Fruit fly (Drosophila melanogaster) whole organism, embryonic: ENCODE measurements around the gene CG15927.
A peak's percentile ranks its signal among the peaks of the same experiment; 100 is the strongest.

Experiments used
- ATbp ChIP-seq: fragments of 200-800 bp; sonication (Bioruptor generic); optimal IDR thresholded peaks from 2 replicates; lab custom pipeline; 2017; ENCODE audit warnings: missing biosample characterization, mild to moderate bottlenecking, missing genetic modification characterization, missing genetic modification reagents
- BEAF-32 ChIP-seq: fragments of 200-800 bp; sonication (Bioruptor generic); optimal IDR thresholded peaks from 3 replicates; lab custom pipeline; 2017; ENCODE audit warnings: missing biosample characterization, missing genetic modification characterization, mild to moderate bottlenecking, moderate library complexity, missing genetic modification reagents
- CG10959 ChIP-seq: fragments of 200-800 bp; sonication (Bioruptor generic); IDR thresholded peaks from 2 replicates; pipeline ENCODE4 v1.3.6; 2022; ENCODE audit warnings: missing biosample characterization, missing genetic modification characterization
- CG13296 ChIP-seq: fragments of 200-800 bp; sonication (Bioruptor generic); optimal IDR thresholded peaks from 3 replicates; lab custom pipeline; 2018; ENCODE audit warnings: missing biosample characterization, mild to moderate bottlenecking, missing genetic modification characterization
- CG14050 ChIP-seq: fragments of 200-800 bp; sonication (Bioruptor generic); IDR thresholded peaks from 3 replicates; pipeline ENCODE4 v1.3.6; 2022; ENCODE audit warnings: missing biosample characterization, missing genetic modification characterization
- CG14710 ChIP-seq: fragments of 200-800 bp; sonication (Bioruptor generic); optimal IDR thresholded peaks from 3 replicates; lab custom pipeline; 2019; ENCODE audit warnings: missing biosample characterization, mild to moderate bottlenecking, missing genetic modification characterization, moderate library complexity
- CG16779 ChIP-seq: fragments of 200-800 bp; sonication (Bioruptor generic); IDR thresholded peaks from 2 replicates; pipeline ENCODE4 v1.3.6; 2022; ENCODE audit warnings: missing biosample characterization, missing genetic modification characterization
- CG17186 ChIP-seq: fragments of 200-800 bp; sonication (Bioruptor generic); optimal IDR thresholded peaks from 3 replicates; lab custom pipeline; 2017; ENCODE audit warnings: missing biosample characterization, missing genetic modification reagents, missing genetic modification characterization
- CG17328 ChIP-seq: fragments of 200-800 bp; sonication (Bioruptor generic); IDR thresholded peaks from 2 replicates; pipeline ENCODE4 v1.3.6; 2022; ENCODE audit warnings: missing biosample characterization, missing genetic modification characterization
- CG17359 ChIP-seq: fragments of 200-800 bp; sonication (Bioruptor generic); optimal IDR thresholded peaks from 3 replicates; lab custom pipeline; 2018; ENCODE audit warnings: missing biosample characterization, mild to moderate bottlenecking, missing genetic modification characterization, moderate library complexity
- CG17361 ChIP-seq: fragments of 200-800 bp; sonication (Bioruptor generic); IDR thresholded peaks from 3 replicates; pipeline ENCODE4 v1.3.6; 2022; ENCODE audit warnings: missing biosample characterization, missing genetic modification characterization
- CG18011 ChIP-seq: fragments of 200-800 bp; sonication (Bioruptor generic); optimal IDR thresholded peaks from 2 replicates; lab custom pipeline; 2017; ENCODE audit warnings: missing biosample characterization, missing genetic modification characterization, mild to moderate bottlenecking, moderate library complexity, missing genotype
- CG32532 ChIP-seq: fragments of 200-800 bp; sonication (Bioruptor generic); IDR thresholded peaks from 2 replicates; pipeline ENCODE4 v1.3.6; 2022; ENCODE audit warnings: missing biosample characterization, missing genetic modification characterization
- CG3281 ChIP-seq: fragments of 200-800 bp; sonication (Bioruptor generic); optimal IDR thresholded peaks from 3 replicates; lab custom pipeline; 2017; ENCODE audit warnings: missing biosample characterization, mild to moderate bottlenecking, missing genetic modification characterization
- CG33557 ChIP-seq: fragments of 200-800 bp; sonication (Bioruptor generic); optimal IDR thresholded peaks from 2 replicates; lab custom pipeline; 2019; ENCODE audit warnings: missing biosample characterization, mild to moderate bottlenecking, missing genetic modification characterization, moderate library complexity
- CG4328 ChIP-seq: fragments of 200-800 bp; sonication (Bioruptor generic); optimal IDR thresholded peaks from 3 replicates; lab custom pipeline; 2017; ENCODE audit warnings: missing biosample characterization, missing genetic modification reagents, missing genetic modification characterization
- CG4854 ChIP-seq: fragments of 200-800 bp; sonication (Bioruptor generic); optimal IDR thresholded peaks from 2 replicates; lab custom pipeline; 2016; ENCODE audit warnings: missing biosample characterization, missing genetic modification characterization, inconsistent platforms
- CG6175 ChIP-seq: fragments of 200-800 bp; sonication (Bioruptor generic); IDR thresholded peaks from 3 replicates; pipeline ENCODE4 v1.3.6; 2022; ENCODE audit warnings: missing biosample characterization, missing genetic modification characterization
- CG7357 ChIP-seq: fragments of 200-800 bp; sonication (Bioruptor generic); IDR thresholded peaks from 3 replicates; pipeline ENCODE4 v1.3.6; 2022; ENCODE audit warnings: missing biosample characterization, missing genetic modification characterization
- CG7786 ChIP-seq: fragments of 200-800 bp; sonication (Bioruptor generic); optimal IDR thresholded peaks from 2 replicates; lab custom pipeline; 2016; ENCODE audit warnings: missing biosample characterization, missing genetic modification characterization
- CG9727 ChIP-seq: fragments of 200-800 bp; sonication (Bioruptor generic); optimal IDR thresholded peaks from 3 replicates; lab custom pipeline; 2017; ENCODE audit warnings: missing biosample characterization, mild to moderate bottlenecking, missing genetic modification characterization
- CHES-1-like ChIP-seq: fragments of 200-800 bp; sonication (Bioruptor generic); optimal IDR thresholded peaks from 2 replicates; lab custom pipeline; 2016; ENCODE audit warnings: missing biosample characterization, missing genetic modification characterization
- Chrac-16 ChIP-seq: fragments of 200-800 bp; sonication (Bioruptor generic); optimal IDR thresholded peaks from 3 replicates; lab custom pipeline; 2016; ENCODE audit warnings: missing biosample characterization, missing genetic modification characterization
- Dad ChIP-seq: fragments of 200-800 bp; sonication (Bioruptor generic); optimal IDR thresholded peaks from 3 replicates; lab custom pipeline; 2016; ENCODE audit warnings: missing biosample characterization, missing genetic modification characterization
- Dbx ChIP-seq: fragments of 200-800 bp; sonication (Bioruptor generic); IDR thresholded peaks from 3 replicates; pipeline ENCODE4 v1.3.6; 2022; ENCODE audit warnings: missing biosample characterization, missing genetic modification characterization
- Dref ChIP-seq: fragments of 200-800 bp; sonication (Bioruptor generic); IDR thresholded peaks from 2 replicates; pipeline ENCODE4 v1.3.6; 2022; ENCODE audit warnings: missing biosample characterization, missing genetic modification characterization
- Ets97D ChIP-seq: fragments of 200-800 bp; sonication (Bioruptor generic); optimal IDR thresholded peaks from 3 replicates; lab custom pipeline; 2016; ENCODE audit warnings: missing biosample characterization, missing genetic modification characterization
- Hr51 ChIP-seq, 2 experiments: fragments of 200-800 bp; sonication (Bioruptor generic); optimal IDR thresholded peaks; 2 replicates in 1 of 2; 3 replicates in 1 of 2; lab custom pipeline; 2016 to 2018; ENCODE audit warnings: missing biosample characterization in 2 of 2, missing genetic modification characterization in 2 of 2, mild to moderate bottlenecking in 1 of 2, moderate library complexity in 1 of 2
- Kr ChIP-seq: fragments of 200-800 bp; sonication (Bioruptor generic); optimal IDR thresholded peaks from 2 replicates; lab custom pipeline; 2017; ENCODE audit warnings: missing biosample characterization, mild to moderate bottlenecking, missing genetic modification characterization
- Oaz ChIP-seq: fragments of 200-800 bp; sonication (Bioruptor generic); IDR thresholded peaks from 2 replicates; pipeline ENCODE4 v1.3.6; 2022; ENCODE audit warnings: missing biosample characterization, missing genetic modification characterization
- Pdp1 ChIP-seq, 2 experiments: fragments of 200-800 bp; sonication (Bioruptor generic); optimal IDR thresholded peaks; 3 replicates each; lab custom pipeline; 2016; ENCODE audit warnings: missing biosample characterization in 2 of 2, missing genetic modification characterization in 2 of 2, mild to moderate bottlenecking in 1 of 2, moderate library complexity in 1 of 2
- Usf ChIP-seq: fragments of 200-800 bp; sonication (Bioruptor generic); optimal IDR thresholded peaks from 2 replicates; lab custom pipeline; 2017; ENCODE audit warnings: missing genotype, missing biosample characterization, missing genetic modification characterization
- Xrp1 ChIP-seq: fragments of 200-800 bp; sonication (Bioruptor generic); IDR thresholded peaks from 2 replicates; pipeline ENCODE4 v1.3.6; 2022; ENCODE audit warnings: missing biosample characterization, missing genetic modification characterization
- al ChIP-seq: fragments of 200-800 bp; sonication (Bioruptor generic); IDR thresholded peaks from 2 replicates; pipeline ENCODE4 v1.3.6; 2022; ENCODE audit warnings: missing biosample characterization, missing genetic modification characterization
- amos ChIP-seq: fragments of 200-800 bp; sonication (Bioruptor generic); IDR thresholded peaks from 2 replicates; pipeline ENCODE4 v1.3.6; 2022; ENCODE audit warnings: missing biosample characterization, missing genetic modification characterization; ENCODE audit not compliant: partially characterized antibody
- br ChIP-seq: fragments of >200 bp; optimal IDR thresholded peaks from 2 replicates; lab custom pipeline; 2017
- dan ChIP-seq: fragments of 200-800 bp; sonication (Bioruptor generic); IDR thresholded peaks from 2 replicates; pipeline ENCODE4 v1.3.6; 2022; ENCODE audit warnings: missing biosample characterization, missing genetic modification characterization
- fru ChIP-seq: fragments of >200 bp; optimal IDR thresholded peaks from 2 replicates; lab custom pipeline; 2017
- gce ChIP-seq: fragments of 200-800 bp; sonication (Bioruptor generic); IDR thresholded peaks from 3 replicates; pipeline ENCODE4 v1.3.6; 2022; ENCODE audit warnings: missing biosample characterization, missing genetic modification characterization
- her ChIP-seq: fragments of 200-800 bp; sonication (Bioruptor generic); optimal IDR thresholded peaks from 2 replicates; lab custom pipeline; 2016; ENCODE audit warnings: missing biosample characterization, missing genetic modification characterization
- kah ChIP-seq: fragments of 200-800 bp; sonication (Bioruptor generic); optimal IDR thresholded peaks from 2 replicates; lab custom pipeline; 2018; ENCODE audit warnings: missing biosample characterization, mild to moderate bottlenecking, missing genetic modification characterization
- nom ChIP-seq: fragments of 200-800 bp; sonication (Bioruptor generic); optimal IDR thresholded peaks from 2 replicates; lab custom pipeline; 2017; ENCODE audit warnings: missing biosample characterization, missing genetic modification characterization, mild to moderate bottlenecking, moderate library complexity, missing genetic modification reagents
- pan ChIP-seq, 4 experiments: fragments of >200 bp in 3 of 4; fragments of 200-800 bp in 1 of 4; sonication (Bioruptor generic) in 1 of 4; optimal IDR thresholded peaks in 3 of 4; IDR thresholded peaks in 1 of 4; 2 replicates each; pipeline versions ENCODE4 v1.3.6 to Lab custom; 2017 to 2022; ENCODE audit warnings: missing biosample characterization in 2 of 4, missing genetic modification characterization in 2 of 4, mixed read lengths in 1 of 4
- pfk ChIP-seq: fragments of 200-800 bp; sonication (Bioruptor generic); optimal IDR thresholded peaks from 2 replicates; lab custom pipeline; 2018; ENCODE audit warnings: missing biosample characterization, mild to moderate bottlenecking, missing genetic modification characterization, moderate library complexity
- pnt ChIP-seq: fragments of 200-800 bp; sonication (Bioruptor generic); optimal IDR thresholded peaks from 3 replicates; lab custom pipeline; 2016; ENCODE audit warnings: missing biosample characterization, missing genetic modification characterization
- scrt ChIP-seq: fragments of 200-800 bp; sonication (Bioruptor generic); optimal IDR thresholded peaks from 2 replicates; lab custom pipeline; 2018; ENCODE audit warnings: missing biosample characterization, mild to moderate bottlenecking, missing genetic modification characterization, moderate library complexity
- sens-2 ChIP-seq: fragments of 200-800 bp; sonication (Bioruptor generic); IDR thresholded peaks from 2 replicates; pipeline ENCODE4 v1.3.6; 2022; ENCODE audit warnings: missing biosample characterization, missing genetic modification characterization
- tup ChIP-seq: fragments of 200-800 bp; sonication (Bioruptor generic); optimal IDR thresholded peaks from 2 replicates; lab custom pipeline; 2016; ENCODE audit warnings: missing biosample characterization, mild to moderate bottlenecking, missing genetic modification characterization, moderate library complexity

Gene CG15927

DNA sequence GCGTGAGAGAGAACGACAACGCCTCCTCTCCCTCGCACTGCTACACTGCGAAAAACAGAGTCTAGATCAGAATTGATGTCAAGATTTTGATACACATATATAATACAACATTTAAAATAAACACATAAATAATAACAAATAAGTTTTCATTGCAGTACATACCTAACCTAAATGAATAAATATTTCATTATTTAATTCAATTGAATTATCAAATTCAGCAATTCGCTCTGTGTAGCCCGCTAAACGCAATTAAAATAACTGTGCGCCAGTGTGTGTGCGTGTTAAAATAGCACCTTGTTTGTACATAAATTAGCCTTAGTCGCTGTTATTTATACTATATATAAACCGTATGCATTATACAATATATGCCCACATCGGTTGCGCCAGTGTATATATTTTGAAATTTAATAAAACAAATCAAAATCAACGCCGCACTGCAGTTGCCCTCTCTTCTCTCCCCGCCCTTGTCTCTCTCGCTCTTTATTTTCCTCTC lies 17.8 kb downstream of the CG15927 start (continued):
- TF ChIP-seq Dbx (GFP tag; lab: Robert Waterston, UW): peak; percentile 97
- peak; percentile 98 for TF ChIP-seq CG32532 (GFP tag; lab: Robert Waterston, UW)
- peak; percentile 70 to 81 for TF ChIP-seq Pdp1 (GFP tag; optimal IDR thresholded peaks at IDR 0.05; lab: Kevin White, UChicago)
- peak; percentile 92 for TF ChIP-seq Xrp1 (GFP tag; lab: Robert Waterston, UW)
- no peak for TF ChIP-seq Kr (GFP tag; lab: Kevin White, UChicago)

DNA sequence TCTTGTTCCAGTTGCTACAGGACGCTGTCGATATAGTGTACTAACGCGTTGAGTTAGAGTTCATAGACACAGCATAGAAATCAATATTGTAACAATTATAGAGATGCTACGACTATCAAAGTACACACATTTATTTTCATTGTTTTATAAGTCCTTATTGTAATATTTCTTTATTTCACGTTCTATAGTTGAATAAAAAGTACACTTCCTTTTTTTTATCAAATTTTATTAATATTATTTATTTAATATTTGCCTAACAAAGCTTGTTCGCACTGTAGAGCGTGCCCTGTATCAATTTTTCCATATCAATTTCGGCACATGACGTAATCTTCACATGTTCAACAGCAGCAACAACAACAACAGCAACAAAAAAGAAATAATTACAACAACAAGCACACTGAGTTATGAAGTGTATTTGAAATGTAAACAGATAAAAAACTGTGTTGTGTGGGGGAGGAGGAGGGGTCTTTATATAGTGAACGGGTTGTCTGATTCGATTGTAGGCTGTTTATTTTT lies 19.5 kb downstream of the CG15927 start:
- TF ChIP-seq br (no peak), Xrp1 (GFP tag; lab: Robert Waterston, UW) (peak; percentile 75; the same call in 1 of the 2 replicates), dan (GFP tag; lab: Robert Waterston, UW) (no peak), CG7786 (no peak), Dad (GFP tag; lab: Kevin White, UChicago) (no peak), CG4854 (GFP tag; lab: Kevin White, UChicago) (no peak), scrt (peak; percentile 75), pan (optimal IDR thresholded peaks at IDR 0.05; lab: Kevin White, UChicago) (no peak), pan (GFP tag; optimal IDR thresholded peaks at IDR 0.05 in 1 of 2, IDR thresholded peaks at IDR 0.05 in 1 of 2) (peak in 1 of 2 experiments; percentile 79), gce (0 out of 3 replicates have a peak, but pooled peaks have one; percentile 20), CG14710 (peak; percentile 77), CG18011 (GFP tag; lab: Kevin White, UChicago) (no peak), al (peak; percentile 72; the same call in 1 of the 2 replicates), her (GFP tag; lab: Kevin White, UChicago) (no peak), ATbp (GFP tag; lab: Kevin White, UChicago) (peak; percentile 11), CG13296 (peak; percentile 90), Dref (GFP tag; lab: Robert Waterston, UW) (no peak), CG33557 (GFP tag; lab: Kevin White, UChicago) (peak; percentile 67), fru (no peak), CG17361 (GFP tag; lab: Robert Waterston, UW) (peak; percentile 88), CG9727 (GFP tag; lab: Kevin White, UChicago) (peak; percentile 76), CHES-1-like (GFP tag; lab: Kevin White, UChicago) (no peak), CG14050 (GFP tag; lab: Robert Waterston, UW) (peak; percentile 71), Oaz (GFP tag; lab: Robert Waterston, UW) (peak; percentile 73), Chrac-16 (peak; percentile 58), sens-2 (peak; percentile 47; the same call in 1 of the 2 replicates), Usf (GFP tag; lab: Kevin White, UChicago) (peak; percentile 68), CG17328 (GFP tag; lab: Robert Waterston, UW) (peak; percentile 59), CG4328 (GFP tag; lab: Kevin White, UChicago) (peak; percentile 79), tup (GFP tag; lab: Kevin White, UChicago) (no peak), CG6175 (GFP tag; lab: Robert Waterston, UW) (peak; percentile 54; the same call in 1 of the 3 replicates), nom (GFP tag; lab: Kevin White, UChicago) (no peak), pnt (GFP tag; lab: Kevin White, UChicago) (peak; percentile 14), CG16779 (no peak), pfk (no peak), CG17186 (GFP tag; lab: Kevin White, UChicago) (no peak), Ets97D (no peak), amos (GFP tag; lab: Robert Waterston, UW) (no peak), CG10959 (GFP tag; lab: Robert Waterston, UW) (peak; percentile 47; the same call in 1 of the 2 replicates), CG3281 (peak; percentile 81), CG17359 (tag; lab: Kevin White, UChicago) (peak; percentile 77), kah (GFP tag; lab: Kevin White, UChicago) (peak; percentile 53), BEAF-32 (no peak), Hr51 (GFP tag; optimal IDR thresholded peaks at IDR 0.05; lab: Kevin White, UChicago) (peak in 1 of 2 experiments; percentile 89), CG7357 (peak; percentile 68)
